Fruit fly (Drosophila melanogaster): Measurements from ENCODE around the gene rump.

Gene rump

dm6 chr3R:9513052-9513420 is 2.9 kb upstream of the rump start, which contains the start of the genes Ras85D and Rlb1 (continued):
- TF ChIP-seq Gug (GFP tag; IDR thresholded peaks at IDR 0.05) (peak; percentile 78; the same call in 3 of the 4 replicates), lbe (GFP tag; optimal IDR thresholded peaks at IDR 0.05) (peak; percentile 35), Asciz (GFP tag; optimal IDR thresholded peaks at IDR 0.05) (no peak), CG17612 (GFP tag; IDR thresholded peaks at IDR 0.05) (no peak), CG4328 (GFP tag; optimal IDR thresholded peaks at IDR 0.05) (peak; percentile 56), CG8290 (GFP tag; optimal IDR thresholded peaks at IDR 0.05) (peak; percentile 70), CG8290 (tag; optimal IDR thresholded peaks at IDR 0.05) (peak in 1 of 2 experiments; percentile 62), Mad (GFP tag; optimal IDR thresholded peaks at IDR 0.05) (peak; percentile 68), scrt (GFP tag; optimal IDR thresholded peaks at IDR 0.05) (no peak), CG1603 (tag; optimal IDR thresholded peaks at IDR 0.05) (peak; percentile 72), seq (GFP tag; IDR thresholded peaks at IDR 0.05) (no peak), CG18011 (GFP tag; optimal IDR thresholded peaks at IDR 0.05) (peak; percentile 13), Atf3 (GFP tag; optimal IDR thresholded peaks at IDR 0.05) (peak; percentile 60), croc (GFP tag; conservative IDR thresholded peaks at IDR 0.05) (peak; percentile 41; the same call in 2 of the 3 replicates), ewg (GFP tag; optimal IDR thresholded peaks at IDR 0.05) (peak; percentile 53), HHEX (GFP tag; optimal IDR thresholded peaks at IDR 0.05) (peak; percentile 60), CG30403 (GFP tag; optimal IDR thresholded peaks at IDR 0.05) (peak; percentile 88), fd102C (GFP tag; optimal IDR thresholded peaks at IDR 0.05) (no peak), emc (GFP tag; optimal IDR thresholded peaks at IDR 0.05) (peak; percentile 37), CG10462 (GFP tag; optimal IDR thresholded peaks at IDR 0.05) (peak; percentile 47), CG17829 (tag; optimal IDR thresholded peaks at IDR 0.05) (peak; percentile 73), CG6254 (GFP tag; optimal IDR thresholded peaks at IDR 0.05) (no peak), CG12236 (GFP tag; optimal IDR thresholded peaks at IDR 0.05) (peak; percentile 50), HmgZ (tag; optimal IDR thresholded peaks at IDR 0.05) (peak; percentile 86), Dip3 (GFP tag; optimal IDR thresholded peaks at IDR 0.05) (peak; percentile 73), CG16863 (GFP tag; optimal IDR thresholded peaks at IDR 0.05) (peak; percentile 72), tin (GFP tag; optimal IDR thresholded peaks at IDR 0.05) (peak; percentile 81), pnt (GFP tag; optimal IDR thresholded peaks at IDR 0.05) (peak; percentile 70), CG11085 (GFP tag; IDR thresholded peaks at IDR 0.05) (no peak), CG5245 (GFP tag; optimal IDR thresholded peaks at IDR 0.05) (peak; percentile 42), CG33213 (GFP tag; optimal IDR thresholded peaks at IDR 0.05) (peak; percentile 75), CTCF (GFP tag; optimal IDR thresholded peaks at IDR 0.05) (peak; percentile 7), peb (GFP tag; IDR thresholded peaks at IDR 0.05) (no peak), CG1602 (GFP tag; optimal IDR thresholded peaks at IDR 0.05) (peak; percentile 68), nom (GFP tag; optimal IDR thresholded peaks at IDR 0.05) (no peak), stc (GFP tag; IDR thresholded peaks at IDR 0.05) (no peak), onecut (GFP tag; IDR thresholded peaks at IDR 0.05) (peak; percentile 29; the same call in 1 of the 2 replicates), gfzf (GFP tag; optimal IDR thresholded peaks at IDR 0.05) (peak; percentile 40), CG11398 (GFP tag; optimal IDR thresholded peaks at IDR 0.05) (peak; percentile 38), Xbp1 (GFP tag; optimal IDR thresholded peaks at IDR 0.05) (peak; percentile 84), crp (GFP tag; optimal IDR thresholded peaks at IDR 0.05) (peak in 1 of 2 experiments; percentile 55), tx (GFP tag; optimal IDR thresholded peaks at IDR 0.05) (peak; percentile 77), D19A (tag; optimal IDR thresholded peaks at IDR 0.05) (peak; percentile 29), CG3281 (GFP tag; optimal IDR thresholded peaks at IDR 0.05) (peak; percentile 62), CG9727 (GFP tag; optimal IDR thresholded peaks at IDR 0.05) (peak; percentile 70), nmo (GFP tag; optimal IDR thresholded peaks at IDR 0.05) (peak; percentile 84), mam (GFP tag; optimal IDR thresholded peaks at IDR 0.05) (peak; percentile 89), CG4730 (GFP tag; IDR thresholded peaks at IDR 0.05) (no peak), CG12391 (tag; optimal IDR thresholded peaks at IDR 0.05) (peak; percentile 80), dimm (GFP tag; IDR thresholded peaks at IDR 0.05) (no peak), CG10147 (GFP tag; optimal IDR thresholded peaks at IDR 0.05) (peak; percentile 70), NC2β (GFP tag; optimal IDR thresholded peaks at IDR 0.05) (peak; percentile 76)
